Worm (Caenorhabditis elegans) whole organism, late embryonic: ENCODE measurements around the gene C05E7.3.

ENCODE experiments used
- C08G9.2 ChIP-seq: sonication (generic microtip); optimal IDR thresholded peaks from 2 replicates; lab custom pipeline; 2016; ENCODE audit warnings: mild to moderate bottlenecking, missing genetic modification characterization, moderate library complexity, missing compliant biosample characterization
- F13H6.1 ChIP-seq: sonication (generic microtip); optimal IDR thresholded peaks from 2 replicates; lab custom pipeline; 2016; ENCODE audit warnings: missing genetic modification characterization, missing compliant biosample characterization
- K09A11.1 ChIP-seq: sonication (generic microtip); optimal IDR thresholded peaks from 2 replicates; lab custom pipeline; 2017; ENCODE audit warnings: antibody characterized with exemption, mild to moderate bottlenecking, missing genetic modification characterization, missing compliant biosample characterization; ENCODE audit not compliant: insufficient read depth
- Y22D7AL.16 ChIP-seq: sonication (generic microtip); optimal IDR thresholded peaks from 2 replicates; lab custom pipeline; 2016; ENCODE audit warnings: missing genetic modification characterization, missing compliant biosample characterization
- ama-1 ChIP-seq: fragments of 150-350 bp; optimal IDR thresholded peaks from 2 replicates; lab custom pipeline; 2014
- ceh-14 ChIP-seq: sonication (generic microtip); optimal IDR thresholded peaks from 2 replicates; lab custom pipeline; 2016; ENCODE audit warnings: missing genotype, missing genetic modification characterization, missing compliant biosample characterization
- ceh-18 ChIP-seq: sonication (generic microtip); optimal IDR thresholded peaks from 2 replicates; lab custom pipeline; 2016; ENCODE audit warnings: missing genetic modification characterization, missing compliant biosample characterization
- ceh-22 ChIP-seq: sonication (generic microtip); optimal IDR thresholded peaks from 2 replicates; lab custom pipeline; 2017; ENCODE audit warnings: missing biosample characterization, missing genetic modification characterization
- ceh-24 ChIP-seq: sonication (generic microtip); optimal IDR thresholded peaks from 2 replicates; lab custom pipeline; 2016; ENCODE audit warnings: mild to moderate bottlenecking, missing genetic modification characterization, missing compliant biosample characterization
- ceh-31 ChIP-seq: sonication (generic microtip); optimal IDR thresholded peaks from 2 replicates; lab custom pipeline; 2016; ENCODE audit warnings: missing genetic modification characterization, missing compliant biosample characterization
- ceh-48 ChIP-seq: sonication (generic microtip); optimal IDR thresholded peaks from 2 replicates; lab custom pipeline; 2016; ENCODE audit warnings: missing genetic modification characterization, inconsistent platforms, missing compliant biosample characterization
- ceh-6 ChIP-seq: fragments of 200-800 bp; sonication (Bioruptor generic); optimal IDR thresholded peaks from 2 replicates; lab custom pipeline; 2018; ENCODE audit warnings: mild to moderate bottlenecking, missing genetic modification characterization, missing compliant biosample characterization
- dmd-4 ChIP-seq: sonication (generic microtip); optimal IDR thresholded peaks from 2 replicates; lab custom pipeline; 2016; ENCODE audit warnings: borderline replicate concordance, missing genetic modification characterization, missing compliant biosample characterization
- dve-1 ChIP-seq: sonication (generic microtip); optimal IDR thresholded peaks from 2 replicates; lab custom pipeline; 2017; ENCODE audit warnings: antibody characterized with exemption, mild to moderate bottlenecking, missing genetic modification characterization, missing compliant biosample characterization
- ets-4 ChIP-seq: sonication (generic microtip); optimal IDR thresholded peaks from 2 replicates; lab custom pipeline; 2016; ENCODE audit warnings: missing genetic modification characterization, missing compliant biosample characterization
- fax-1 ChIP-seq: sonication (generic microtip); optimal IDR thresholded peaks from 2 replicates; lab custom pipeline; 2016; ENCODE audit warnings: missing genotype, missing genetic modification characterization, missing compliant biosample characterization
- fkh-10 ChIP-seq: fragments of 150-350 bp; optimal IDR thresholded peaks from 2 replicates; lab custom pipeline; 2014; ENCODE audit warnings: missing biosample characterization, missing genetic modification reagents, missing genetic modification characterization
- fkh-6 ChIP-seq: sonication (generic microtip); optimal IDR thresholded peaks from 2 replicates; lab custom pipeline; 2016; ENCODE audit warnings: missing genetic modification characterization, missing compliant biosample characterization
- hlh-30 ChIP-seq: sonication (generic microtip); optimal IDR thresholded peaks from 2 replicates; lab custom pipeline; 2017; ENCODE audit warnings: antibody characterized with exemption, missing genetic modification characterization, missing compliant biosample characterization; ENCODE audit not compliant: insufficient read depth
- hlh-8 ChIP-seq: sonication (generic microtip); optimal IDR thresholded peaks from 2 replicates; lab custom pipeline; 2016; ENCODE audit warnings: missing genotype, missing genetic modification characterization, missing compliant biosample characterization
- lim-6 ChIP-seq: sonication (generic microtip); optimal IDR thresholded peaks from 2 replicates; lab custom pipeline; 2016; ENCODE audit warnings: missing genetic modification characterization, missing compliant biosample characterization
- lin-11 ChIP-seq: fragments of 200-800 bp; sonication (Bioruptor generic); optimal IDR thresholded peaks from 2 replicates; lab custom pipeline; 2018; ENCODE audit warnings: mild to moderate bottlenecking, missing genetic modification characterization, missing compliant biosample characterization
- madf-2 ChIP-seq: sonication (generic microtip); optimal IDR thresholded peaks from 2 replicates; lab custom pipeline; 2017; ENCODE audit warnings: missing genetic modification characterization, missing compliant biosample characterization
- mec-3 ChIP-seq: sonication (generic microtip); optimal IDR thresholded peaks from 2 replicates; lab custom pipeline; 2016; ENCODE audit warnings: borderline replicate concordance, missing genetic modification characterization, missing compliant biosample characterization
- odd-2 ChIP-seq: sonication (generic microtip); optimal IDR thresholded peaks from 2 replicates; lab custom pipeline; 2017; ENCODE audit warnings: antibody characterized with exemption, mild to moderate bottlenecking, missing genetic modification characterization, missing compliant biosample characterization
- pat-9 ChIP-seq: fragments of 200-800 bp; sonication (Bioruptor generic); optimal IDR thresholded peaks from 2 replicates; lab custom pipeline; 2018; ENCODE audit warnings: mild to moderate bottlenecking, missing genetic modification characterization, moderate library complexity, missing compliant biosample characterization
- pha-4 ChIP-seq: fragments of 150-350 bp; optimal IDR thresholded peaks from 2 replicates; lab custom pipeline; 2018; ENCODE audit warnings: missing biosample characterization, missing genetic modification reagents, missing genetic modification characterization
- ref-2 ChIP-seq: sonication (generic microtip); optimal IDR thresholded peaks from 2 replicates; lab custom pipeline; 2016; ENCODE audit warnings: missing genetic modification characterization, missing compliant biosample characterization
- sdc-2 ChIP-seq: sonication (generic microtip); optimal IDR thresholded peaks from 2 replicates; lab custom pipeline; 2016; ENCODE audit warnings: missing genotype, missing genetic modification characterization, missing compliant biosample characterization
- sox-2 ChIP-seq: fragments of 200-800 bp; sonication (Bioruptor generic); IDR thresholded peaks from 2 replicates; pipeline ENCODE4 v1.3.6; 2022; ENCODE audit warnings: missing genetic modification reagents, missing genetic modification characterization, missing compliant biosample characterization
- unc-42 ChIP-seq: sonication (generic microtip); optimal IDR thresholded peaks from 2 replicates; lab custom pipeline; 2016; ENCODE audit warnings: missing genotype, missing genetic modification characterization, missing compliant biosample characterization
- unc-55 ChIP-seq: sonication (generic microtip); optimal IDR thresholded peaks from 2 replicates; lab custom pipeline; 2017; ENCODE audit warnings: missing biosample characterization, missing genetic modification reagents, missing genetic modification characterization
- zip-5 ChIP-seq: sonication (generic microtip); optimal IDR thresholded peaks from 2 replicates; lab custom pipeline; 2016; ENCODE audit warnings: missing genetic modification characterization, missing compliant biosample characterization
- ztf-16 ChIP-seq: sonication (generic microtip); optimal IDR thresholded peaks from 2 replicates; lab custom pipeline; 2017; ENCODE audit warnings: missing genetic modification characterization, missing compliant biosample characterization

The C05E7.3 gene

ce11 chrX:12946533-12946932 is at the start of gene C05E7.3:
Gene C05E7.3, minus strand, starts transcription at chrX:12946633.
- TF ChIP-seq ama-1 (lab: Kevin White, UChicago) = no peak
- TF ChIP-seq, all 69 proteins: peak for 0

DNA sequence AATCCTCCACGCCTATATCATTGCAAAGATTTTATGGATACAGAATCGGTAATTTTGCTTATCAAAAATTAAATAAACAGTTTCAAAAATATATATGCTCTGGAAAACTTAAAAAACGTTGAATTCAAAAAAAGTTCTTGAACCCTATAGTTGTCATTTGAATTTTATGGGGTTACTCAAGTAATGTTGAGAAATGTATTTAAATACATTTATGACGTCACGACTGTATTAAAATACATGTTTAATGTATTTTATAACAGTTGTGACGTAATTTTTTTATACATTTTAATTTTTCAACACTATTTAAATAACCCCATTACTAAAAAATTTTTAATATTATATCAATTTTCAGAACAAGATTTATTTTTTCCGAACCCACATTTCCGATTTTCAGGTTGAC is 49.7 kb upstream of the C05E7.3 start:
- no peak for TF ChIP-seq dmd-4
- no peak for TF ChIP-seq fkh-10 (GFP tag; lab: Kevin White, UChicago)
- no peak for TF ChIP-seq ceh-14 (tag; lab: Kevin White, UChicago)
- no peak for TF ChIP-seq F13H6.1 (tag; lab: Kevin White, UChicago)
- TF ChIP-seq sox-2 (GFP tag; lab: Robert Waterston, UW) = no peak
- no peak for TF ChIP-seq fax-1 (tag; lab: Kevin White, UChicago)
- TF ChIP-seq Y22D7AL.16 = no peak
- no peak for TF ChIP-seq fkh-6 (tag; lab: Kevin White, UChicago)
- no peak for TF ChIP-seq pha-4 (tag; lab: Kevin White, UChicago)
- TF ChIP-seq lim-6 (tag; lab: Kevin White, UChicago) = no peak
- no peak for TF ChIP-seq ceh-22 (tag; lab: Kevin White, UChicago)
- TF ChIP-seq ceh-6 (GFP tag; lab: Kevin White, UChicago) = no peak
- TF ChIP-seq sdc-2 = no peak
- TF ChIP-seq zip-5 (tag; lab: Kevin White, UChicago) = no peak
- no peak for TF ChIP-seq hlh-8 (tag; lab: Kevin White, UChicago)
- TF ChIP-seq ets-4 (tag; lab: Kevin White, UChicago) = no peak
- no peak for TF ChIP-seq ceh-24 (tag; lab: Kevin White, UChicago)
- no peak for TF ChIP-seq mec-3 (tag; lab: Kevin White, UChicago)
- no peak for TF ChIP-seq pat-9
- TF ChIP-seq, all 69 proteins: peak for 0

ce11 chrX:12990529-12991520 is 44.4 kb upstream of the C05E7.3 start, which contains the start of the genes F11C1.1 and vwa-8:
Gene F11C1.1, minus strand, starts transcription at chrX:12990579.
Gene vwa-8, plus strand, starts transcription at chrX:12991470.
- TF ChIP-seq ceh-48 (tag; lab: Kevin White, UChicago) = peak; percentile 17
- peak; percentile 15 for TF ChIP-seq unc-55 (GFP tag; lab: Kevin White, UChicago)
- TF ChIP-seq lin-11 (tag; lab: Kevin White, UChicago) = no peak

- TF ChIP-seq ceh-18 (tag; lab: Kevin White, UChicago) = no peak
- no peak for TF ChIP-seq hlh-30
- no peak for TF ChIP-seq ref-2 (tag; lab: Kevin White, UChicago)
- TF ChIP-seq K09A11.1 (tag; lab: Kevin White, UChicago) = no peak
- no peak for TF ChIP-seq hlh-8 (tag; lab: Kevin White, UChicago)
- TF ChIP-seq ceh-31 (tag; lab: Kevin White, UChicago) = peak; percentile 3
- no peak for TF ChIP-seq ztf-16 (tag; lab: Kevin White, UChicago)
- TF ChIP-seq C08G9.2 (tag; lab: Kevin White, UChicago) = no peak
- no peak for TF ChIP-seq pha-4 (tag; lab: Kevin White, UChicago)
- TF ChIP-seq madf-2 (tag; lab: Kevin White, UChicago) = no peak
- TF ChIP-seq dve-1 = no peak
- no peak for TF ChIP-seq odd-2
- TF ChIP-seq fkh-6 (tag; lab: Kevin White, UChicago) = no peak
- no peak for TF ChIP-seq ceh-24 (tag; lab: Kevin White, UChicago)
- TF ChIP-seq sox-2 (GFP tag; lab: Robert Waterston, UW) = no peak
- no peak for TF ChIP-seq unc-42
- peak; percentile 81 for TF ChIP-seq ceh-48 (tag; lab: Kevin White, UChicago)
- TF ChIP-seq, all 69 proteins: peak for 2
Observed at ce11 chrX:12989205-12989604, 42.8 kb upstream of the C05E7.3 start, which contains the start of gene F11C1.7. Gene F11C1.7, plus strand, starts transcription at chrX:12989344.
